Worm (Caenorhabditis elegans) whole organism, L3 larva: Measurements from ENCODE around the gene F21D9.11.

Experiments
- ZK546.5 ChIP-seq: sonication (generic microtip); optimal IDR thresholded peaks from 2 replicates; lab custom pipeline; 2017; ENCODE audit warnings: missing biosample characterization, missing genetic modification characterization
- aly-2 ChIP-seq: fragments of 150-350 bp; optimal IDR thresholded peaks from 2 replicates; lab custom pipeline; 2014; ENCODE audit warnings: missing biosample characterization, missing genetic modification characterization
- ceh-16 ChIP-seq: sonication (generic microtip); optimal IDR thresholded peaks from 2 replicates; lab custom pipeline; 2017; ENCODE audit warnings: missing biosample characterization, missing genetic modification characterization
- daf-12 ChIP-seq: fragments of 150-350 bp; optimal IDR thresholded peaks from 2 replicates; lab custom pipeline; 2014; ENCODE audit warnings: missing biosample characterization, missing genetic modification reagents, missing genetic modification characterization
- egl-27 ChIP-seq: sonication (generic microtip); optimal IDR thresholded peaks from 4 replicates; lab custom pipeline; 2017; ENCODE audit warnings: missing biosample characterization, missing genetic modification reagents, missing genetic modification characterization
- elt-1 ChIP-seq: fragments of 150-350 bp; optimal IDR thresholded peaks from 2 replicates; lab custom pipeline; 2014; ENCODE audit warnings: missing biosample characterization, missing genetic modification characterization
- elt-2 ChIP-seq: sonication (generic microtip); optimal IDR thresholded peaks from 2 replicates; lab custom pipeline; 2016; ENCODE audit warnings: missing genetic modification reagents, mild to moderate bottlenecking, missing genetic modification characterization, missing compliant biosample characterization
- elt-3 ChIP-seq, 3 experiments: fragments of 150-350 bp in 1 of 3; sonication (generic microtip) in 2 of 3; optimal IDR thresholded peaks; 2 replicates in 2 of 3; 4 replicates in 1 of 3; lab custom pipeline; 2014 to 2017; ENCODE audit warnings: missing biosample characterization in 3 of 3, missing genetic modification characterization in 3 of 3
- eor-1 ChIP-seq, 2 experiments: fragments of 150-350 bp; optimal IDR thresholded peaks; 2 replicates each; lab custom pipeline; 2014 to 2018; ENCODE audit warnings: missing biosample characterization in 2 of 2, missing genetic modification characterization in 2 of 2
- fkh-2 ChIP-seq: fragments of 150-350 bp; optimal IDR thresholded peaks from 2 replicates; lab custom pipeline; 2014; ENCODE audit warnings: missing biosample characterization, missing genetic modification reagents, missing genetic modification characterization
- hmg-11 ChIP-seq: sonication (generic microtip); optimal IDR thresholded peaks from 2 replicates; lab custom pipeline; 2016; ENCODE audit warnings: missing genetic modification characterization, missing compliant biosample characterization
- jun-1 ChIP-seq: fragments of 150-350 bp; optimal IDR thresholded peaks from 2 replicates; lab custom pipeline; 2014; ENCODE audit warnings: missing biosample characterization, missing genetic modification reagents, missing genetic modification characterization
- lin-39 ChIP-seq: fragments of 150-350 bp; optimal IDR thresholded peaks from 2 replicates; lab custom pipeline; 2018; ENCODE audit warnings: missing biosample characterization, missing genetic modification reagents, missing genetic modification characterization
- lsy-12 ChIP-seq: sonication (generic microtip); optimal IDR thresholded peaks from 2 replicates; lab custom pipeline; 2016; ENCODE audit warnings: mild to moderate bottlenecking, missing genetic modification characterization, missing compliant biosample characterization
- mml-1 ChIP-seq: fragments of 150-350 bp; sonication (generic microtip); optimal IDR thresholded peaks from 3 replicates; lab custom pipeline; 2014; ENCODE audit warnings: missing biosample characterization, missing genetic modification characterization
- nfya-1 ChIP-seq: sonication (generic microtip); optimal IDR thresholded peaks from 2 replicates; lab custom pipeline; 2017; ENCODE audit warnings: missing genetic modification characterization, mild to moderate bottlenecking, missing compliant biosample characterization, antibody characterized with exemption, moderate library complexity; ENCODE audit not compliant: insufficient read depth
- nhr-11 ChIP-seq: fragments of 150-350 bp; optimal IDR thresholded peaks from 2 replicates; lab custom pipeline; 2014; ENCODE audit warnings: missing biosample characterization, missing genetic modification characterization
- nhr-12 ChIP-seq: fragments of 150-350 bp; optimal IDR thresholded peaks from 2 replicates; lab custom pipeline; 2014; ENCODE audit warnings: missing biosample characterization, missing genetic modification characterization
- nhr-23 ChIP-seq: fragments of 150-350 bp; optimal IDR thresholded peaks from 2 replicates; lab custom pipeline; 2014; ENCODE audit warnings: missing biosample characterization, missing genetic modification reagents, missing genetic modification characterization
- nhr-237 ChIP-seq: fragments of 150-350 bp; optimal IDR thresholded peaks from 2 replicates; lab custom pipeline; 2014; ENCODE audit warnings: missing biosample characterization, missing genetic modification characterization
- nhr-25 ChIP-seq: sonication (generic microtip); optimal IDR thresholded peaks from 2 replicates; lab custom pipeline; 2017; ENCODE audit warnings: missing biosample characterization, missing genetic modification characterization
- nhr-28 ChIP-seq: fragments of 150-350 bp; optimal IDR thresholded peaks from 2 replicates; lab custom pipeline; 2014; ENCODE audit warnings: missing biosample characterization, missing genetic modification characterization
- nhr-43 ChIP-seq: sonication (generic microtip); optimal IDR thresholded peaks from 2 replicates; lab custom pipeline; 2016; ENCODE audit warnings: mild to moderate bottlenecking, missing genetic modification characterization, missing compliant biosample characterization; ENCODE audit not compliant: poor library complexity, severe bottlenecking
- nhr-67 ChIP-seq: fragments of 150-350 bp; optimal IDR thresholded peaks from 2 replicates; lab custom pipeline; 2014; ENCODE audit warnings: missing biosample characterization, missing genetic modification characterization
- sea-2 ChIP-seq: fragments of 150-350 bp; sonication (generic microtip); optimal IDR thresholded peaks from 4 replicates; lab custom pipeline; 2014; ENCODE audit warnings: missing biosample characterization, missing genetic modification reagents, missing genetic modification characterization
- snpc-4 ChIP-seq: fragments of 150-350 bp; optimal IDR thresholded peaks from 2 replicates; lab custom pipeline; 2014; ENCODE audit warnings: missing biosample characterization, missing genetic modification characterization
- unc-39 ChIP-seq: sonication (generic microtip); optimal IDR thresholded peaks from 4 replicates; lab custom pipeline; 2017; ENCODE audit warnings: missing biosample characterization, missing genetic modification characterization
- unc-62 ChIP-seq: fragments of 150-350 bp; sonication (generic microtip); optimal IDR thresholded peaks from 4 replicates; lab custom pipeline; 2014; ENCODE audit warnings: missing biosample characterization, missing genetic modification reagents, missing genetic modification characterization
- zag-1 ChIP-seq: fragments of 150-350 bp; optimal IDR thresholded peaks from 2 replicates; lab custom pipeline; 2014; ENCODE audit warnings: missing biosample characterization, missing genetic modification characterization
- ztf-11 ChIP-seq: fragments of 150-350 bp; optimal IDR thresholded peaks from 2 replicates; lab custom pipeline; 2014; ENCODE audit warnings: missing biosample characterization, missing genetic modification characterization
- ztf-4 ChIP-seq: fragments of 150-350 bp; optimal IDR thresholded peaks from 2 replicates; lab custom pipeline; 2014; ENCODE audit warnings: missing biosample characterization, missing genetic modification characterization

Gene F21D9.11

DNA sequence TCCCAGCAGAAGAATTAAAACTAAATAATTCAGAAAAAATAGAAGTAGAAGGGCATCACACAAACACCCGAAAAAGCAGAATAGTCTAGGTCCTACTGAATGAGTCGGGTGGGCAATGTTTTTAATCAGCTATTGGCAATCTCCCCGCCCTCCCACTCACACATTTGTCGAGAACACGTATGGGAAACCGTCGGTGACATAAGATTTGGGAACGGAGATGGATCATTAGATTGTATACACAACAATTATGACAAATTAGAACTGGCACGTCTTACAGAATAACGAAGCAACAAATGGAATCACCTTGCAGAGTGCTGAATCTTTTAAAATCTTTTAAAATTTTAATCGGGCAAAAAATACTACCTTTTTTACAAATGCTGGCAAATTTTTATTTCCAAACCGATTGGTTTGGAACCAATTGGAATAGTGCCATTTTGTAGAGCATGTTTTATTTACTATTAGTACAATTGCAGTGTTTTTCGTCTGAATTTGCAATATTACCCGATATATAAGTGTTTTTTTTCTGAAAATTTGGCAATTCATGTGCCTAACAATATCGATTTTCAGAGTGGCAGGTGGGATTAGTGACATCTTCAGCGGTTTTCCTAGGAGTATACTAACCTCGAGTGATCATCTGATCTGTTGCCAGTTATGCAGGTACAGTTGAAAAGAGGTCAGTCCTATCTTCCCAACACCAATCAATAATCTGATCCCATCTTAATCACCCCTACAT, 36.3 kb downstream of the F21D9.11 start, which contains the start of the genes F55C9.3 and fbxb-57:
F55C9.3 (minus strand) TSS at position 101 of the 733 bp plus-strand sequence.
fbxb-57 (plus strand) TSS at position 683 of the 733 bp plus-strand sequence.
- TF ChIP-seq sea-2 (GFP tag; lab: Kevin White, UChicago) (no peak), lsy-12 (tag; lab: Kevin White, UChicago) (no peak), nhr-43 (tag; lab: Kevin White, UChicago) (no peak), egl-27 (tag; lab: Kevin White, UChicago) (no peak), elt-3 (tag; optimal IDR thresholded peaks at IDR 0.05; lab: Kevin White, UChicago) (no peak), hmg-11 (tag; lab: Kevin White, UChicago) (no peak), eor-1 (tag; optimal IDR thresholded peaks at IDR 0.05; lab: Kevin White, UChicago) (no peak), jun-1 (no peak), aly-2 (tag; lab: Kevin White, UChicago) (no peak), elt-1 (no peak), nhr-12 (tag; lab: Kevin White, UChicago) (no peak), lin-39 (tag; lab: Kevin White, UChicago) (no peak), fkh-2 (tag; lab: Kevin White, UChicago) (no peak), nhr-28 (tag; lab: Kevin White, UChicago) (no peak)

DNA sequence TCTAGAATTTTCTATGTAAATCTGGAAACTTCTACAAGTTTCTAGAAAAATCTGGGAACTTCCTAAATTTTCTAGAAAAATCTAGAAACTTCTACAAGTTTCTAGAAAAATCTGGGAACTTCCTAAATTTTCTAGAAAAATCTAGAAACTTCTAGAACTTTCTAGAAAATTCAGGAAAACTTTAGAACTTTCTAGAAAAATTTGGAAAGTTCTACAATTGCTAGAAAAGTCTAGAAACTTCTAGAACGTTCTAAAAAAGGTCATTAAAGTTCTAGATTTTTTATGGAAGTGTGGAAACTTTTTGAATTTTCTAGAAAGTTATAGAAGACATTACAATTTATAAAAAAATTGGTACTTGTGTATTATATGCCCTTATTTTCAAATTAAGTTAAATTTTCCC, 41.1 kb downstream of the F21D9.11 start, which contains the start of gene F55C9.5:
F55C9.5 (minus strand) TSS at position 101 of the 400 bp plus-strand sequence.
- no peak for TF ChIP-seq ZK546.5 (tag; lab: Kevin White, UChicago)
- TF ChIP-seq unc-39 = no peak

- TF ChIP-seq ztf-4 (tag; lab: Kevin White, UChicago) (no peak), ztf-11 (no peak), lin-39 (tag; lab: Kevin White, UChicago) (no peak), nhr-28 (tag; lab: Kevin White, UChicago) (no peak), nhr-25 (no peak), nhr-43 (tag; lab: Kevin White, UChicago) (no peak), ceh-16 (tag; lab: Kevin White, UChicago) (no peak), nfya-1 (tag; lab: Kevin White, UChicago) (no peak), eor-1 (tag; optimal IDR thresholded peaks at IDR 0.05; lab: Kevin White, UChicago) (no peak), nhr-67 (tag; lab: Kevin White, UChicago) (no peak), daf-12 (tag; lab: Kevin White, UChicago) (no peak), unc-62 (GFP tag; lab: Kevin White, UChicago) (no peak), elt-2 (tag; lab: Kevin White, UChicago) (no peak), nhr-11 (tag; lab: Kevin White, UChicago) (no peak), nhr-23 (tag; lab: Kevin White, UChicago) (no peak), zag-1 (tag; lab: Kevin White, UChicago) (no peak), nhr-12 (tag; lab: Kevin White, UChicago) (no peak), elt-3 (tag; optimal IDR thresholded peaks at IDR 0.05; lab: Kevin White, UChicago) (no peak), nhr-237 (no peak), lsy-12 (tag; lab: Kevin White, UChicago) (no peak)
These were observed 44.8 kb downstream of the F21D9.11 start, which contains the start of gene F55C9.6 for ce11 chrV:19296723-19297122. Gene F55C9.6, minus strand, starts transcription at chrV:19296823.

DNA sequence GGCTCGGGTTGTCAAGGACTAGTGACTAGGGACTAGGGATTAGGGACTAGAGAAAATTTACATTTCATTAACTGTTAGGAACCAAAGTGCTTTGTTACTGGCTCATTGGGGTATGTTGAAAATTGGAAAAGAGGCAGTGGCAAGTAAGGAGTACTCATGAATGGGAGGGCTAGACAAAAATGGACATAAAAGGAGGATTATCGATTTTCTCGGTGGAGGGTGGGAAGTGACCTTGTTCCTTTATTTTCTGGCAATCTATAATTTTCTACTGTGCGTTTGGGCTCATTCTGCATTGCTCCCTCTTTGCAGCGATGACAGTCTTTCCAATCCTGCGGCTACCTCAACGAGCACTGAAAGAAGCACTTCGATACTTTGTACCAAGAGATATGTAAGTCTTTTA, 45.6 kb downstream of the F21D9.11 start, which contains the start of gene fbxb-60:
fbxb-60 (plus strand) TSS at position 301 of the 400 bp plus-strand sequence.
- no peak for TF ChIP-seq zag-1 (tag; lab: Kevin White, UChicago)
- TF ChIP-seq ZK546.5 (tag; lab: Kevin White, UChicago) = no peak
- TF ChIP-seq, all 47 proteins: peak for 0

- TF ChIP-seq mml-1 = no peak
- TF ChIP-seq snpc-4 = no peak
- no peak for TF ChIP-seq sea-2 (GFP tag; lab: Kevin White, UChicago)
- no peak for TF ChIP-seq zag-1 (tag; lab: Kevin White, UChicago)
- TF ChIP-seq nhr-237 = no peak
- no peak for TF ChIP-seq unc-39
- TF ChIP-seq unc-62 (GFP tag; lab: Kevin White, UChicago) = no peak
These were observed 47.3 kb downstream of the F21D9.11 start, which contains the start of gene F55C9.14 for ce11 chrV:19299262-19299661. Gene F55C9.14, plus strand, starts transcription at chrV:19299562.
